Worm (Caenorhabditis elegans) whole organism, L2 larva: ENCODE measurements around the gene Y39E4B.13.

Source experiments
- ceh-16 ChIP-seq: fragments of 150-350 bp; optimal IDR thresholded peaks from 2 replicates; lab custom pipeline; 2014; ENCODE audit warnings: missing biosample characterization, missing genetic modification characterization
- ceh-82 ChIP-seq: fragments of 150-350 bp; optimal IDR thresholded peaks from 2 replicates; lab custom pipeline; 2014; ENCODE audit warnings: missing biosample characterization, missing genetic modification characterization
- elt-3 ChIP-seq: sonication (generic microtip); optimal IDR thresholded peaks from 2 replicates; lab custom pipeline; 2017; ENCODE audit warnings: missing biosample characterization, missing genetic modification characterization
- mbf-1 ChIP-seq: sonication (generic microtip); optimal IDR thresholded peaks from 2 replicates; lab custom pipeline; 2017; ENCODE audit warnings: missing biosample characterization, missing genetic modification characterization
- mdl-1 ChIP-seq, 2 experiments: fragments of 150-350 bp in 1 of 2; sonication (generic microtip) in 1 of 2; optimal IDR thresholded peaks; 2 replicates each; lab custom pipeline; 2017; ENCODE audit warnings: missing biosample characterization in 2 of 2, missing genetic modification characterization in 2 of 2
- nhr-12 ChIP-seq: fragments of 150-350 bp; optimal IDR thresholded peaks from 2 replicates; lab custom pipeline; 2014; ENCODE audit warnings: missing biosample characterization, missing genetic modification characterization
- nhr-6 ChIP-seq: fragments of 150-350 bp; optimal IDR thresholded peaks from 2 replicates; lab custom pipeline; 2014; ENCODE audit warnings: missing biosample characterization, missing genetic modification characterization

DNA sequence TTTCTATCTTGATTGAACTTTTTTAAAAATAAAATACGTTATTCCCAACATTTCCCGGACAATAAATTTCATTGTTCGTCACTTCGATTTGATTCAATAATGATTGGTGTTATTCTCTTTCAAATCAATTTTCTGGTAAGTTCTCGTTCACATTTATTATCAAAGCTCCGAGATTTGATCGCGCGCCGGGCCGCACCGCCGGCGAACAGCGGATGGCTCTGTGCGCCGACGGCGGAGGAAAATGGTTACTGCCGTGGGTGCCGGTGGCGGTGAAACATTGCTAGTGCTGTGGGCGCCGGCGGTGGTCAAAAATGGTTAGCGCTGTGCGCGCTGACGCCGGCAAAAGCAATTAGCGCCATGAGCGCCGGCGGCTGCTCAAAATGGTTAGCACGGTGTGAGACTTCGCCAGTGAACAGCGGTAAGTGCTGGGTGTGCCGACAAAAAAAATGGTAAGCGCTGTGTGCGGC, at the start of gene Y39E4B.13:
- TF ChIP-seq nhr-12 (no peak), mbf-1 (tag; lab: Kevin White, UChicago) (no peak), elt-3 (no peak), ceh-82 (tag; lab: Kevin White, UChicago) (no peak), nhr-6 (no peak), ceh-16 (tag; lab: Kevin White, UChicago) (no peak), mdl-1 (tag; optimal IDR thresholded peaks at IDR 0.05; lab: Kevin White, UChicago) (no peak)
